Fruit fly (Drosophila melanogaster): ENCODE measurements around the gene Pex12.

Pex12 gene

dm6 chr2L:815785-816389 is at the start of gene Pex12, which contains the start of gene Saf6 (continued):
- no peak for TF ChIP-seq ems (GFP tag; optimal IDR thresholded peaks at IDR 0.05)
- no peak for TF ChIP-seq zfh1 (GFP tag; IDR thresholded peaks at IDR 0.05)
- TF ChIP-seq mirr (GFP tag; optimal IDR thresholded peaks at IDR 0.05): peak; percentile 22
- TF ChIP-seq CG4404 (GFP tag; IDR thresholded peaks at IDR 0.05): no peak
- no peak for TF ChIP-seq CG2202 (tag; optimal IDR thresholded peaks at IDR 0.05)
- no peak for TF ChIP-seq CG8359 (GFP tag; optimal IDR thresholded peaks at IDR 0.05; ENCODE audit: borderline replicate concordance)
- TF ChIP-seq CG17359 (tag; optimal IDR thresholded peaks at IDR 0.05): no peak
- no peak for TF ChIP-seq Lpt (GFP tag; optimal IDR thresholded peaks at IDR 0.05)
- TF ChIP-seq Rx (GFP tag; IDR thresholded peaks at IDR 0.05): no peak
- TF ChIP-seq Usf (GFP tag; optimal IDR thresholded peaks at IDR 0.05): no peak
- no peak for TF ChIP-seq CG4360 (GFP tag; IDR thresholded peaks at IDR 0.05)
- no peak for TF ChIP-seq da (GFP tag; optimal IDR thresholded peaks at IDR 0.05)
- TF ChIP-seq pum (GFP tag; optimal IDR thresholded peaks at IDR 0.05): no peak

dm6 chr2L:773247-773646 is 42.5 kb upstream of the Pex12 start, which contains the start of gene CG12506:
CG12506 (plus strand) TSS chr2L:773547.
- TF ChIP-seq Sin3A (optimal IDR thresholded peaks at IDR 0.05) (no peak), Dref (GFP tag; IDR thresholded peaks at IDR 0.05) (0 out of 2 replicates have a peak, but pooled peaks have one; percentile 5)

dm6 chr2L:776236-776635 is 39.6 kb upstream of the Pex12 start, which contains the start of gene CG13946:
CG13946 (plus strand) TSS chr2L:776536.
- no peak for TF ChIP-seq esg (GFP tag; conservative IDR thresholded peaks at IDR 0.05)
- TF ChIP-seq Chrac-16 (GFP tag; optimal IDR thresholded peaks at IDR 0.05): no peak
- TF ChIP-seq CG1792 (GFP tag; optimal IDR thresholded peaks at IDR 0.05): no peak
- TF ChIP-seq tap (tag; optimal IDR thresholded peaks at IDR 0.05): no peak
- no peak for TF ChIP-seq NfI (GFP tag; optimal IDR thresholded peaks at IDR 0.05)
- TF ChIP-seq CG4730 (GFP tag; IDR thresholded peaks at IDR 0.05): no peak
- no peak for TF ChIP-seq lilli (GFP tag; optimal IDR thresholded peaks at IDR 0.05)
- no peak for TF ChIP-seq nerfin-1 (tag; optimal IDR thresholded peaks at IDR 0.05)
- no peak for TF ChIP-seq CG11398 (GFP tag; optimal IDR thresholded peaks at IDR 0.05)
- TF ChIP-seq cwo (GFP tag; optimal IDR thresholded peaks at IDR 0.05): no peak
- TF ChIP-seq Atf-2 (GFP tag; optimal IDR thresholded peaks at IDR 0.05): no peak
- TF ChIP-seq CG3847 (GFP tag; IDR thresholded peaks at IDR 0.05): no peak
- TF ChIP-seq CG32532 (GFP tag; IDR thresholded peaks at IDR 0.05): no peak
- no peak for TF ChIP-seq CG6791 (GFP tag; IDR thresholded peaks at IDR 0.05; ENCODE audit: partially characterized antibody)
- TF ChIP-seq hb (GFP tag; IDR thresholded peaks at IDR 0.05; ENCODE audit: partially characterized antibody): no peak
- no peak for TF ChIP-seq CG10274 (GFP tag; optimal IDR thresholded peaks at IDR 0.05)
- TF ChIP-seq CG7372 (GFP tag; IDR thresholded peaks at IDR 0.05): no peak

- no peak for TF ChIP-seq CG13624 (GFP tag; optimal IDR thresholded peaks at IDR 0.05)
- TF ChIP-seq sna (GFP tag; IDR thresholded peaks at IDR 0.05; ENCODE audit: partially characterized antibody): no peak
- TF ChIP-seq Hr39 (optimal IDR thresholded peaks at IDR 0.05): peak; percentile 96
- peak; percentile 11; the same call in 1 of the 3 replicates for TF ChIP-seq CG11560 (tag; IDR thresholded peaks at IDR 0.05)
These were observed 36.6 kb upstream of the Pex12 start, which contains the start of gene CG13947 for dm6 chr2L:779123-779584. CG13947 (plus strand) TSS chr2L:779173.
